Worm (Caenorhabditis elegans): ENCODE results near the gene srlf-19.

ce11 chrV:479046-479445, 26.2 kb upstream of the srlf-19 start:
- TF ChIP-seq ceh-32 (tag; optimal IDR thresholded peaks at IDR 0.05; ENCODE audit: poor library complexity) (no peak), fos-1 (tag; optimal IDR thresholded peaks at IDR 0.05) (no peak), lsy-2 (tag; optimal IDR thresholded peaks at IDR 0.05) (no peak), vab-7 (GFP tag; IDR thresholded peaks at IDR 0.05) (no peak), skn-1 (tag; optimal IDR thresholded peaks at IDR 0.05) (no peak), fkh-10 (GFP tag; optimal IDR thresholded peaks at IDR 0.05) (no peak), ama-1 (optimal IDR thresholded peaks at IDR 0.05) (no peak), lin-13 (GFP tag; optimal IDR thresholded peaks at IDR 0.05) (no peak), mdl-1 (tag; optimal IDR thresholded peaks at IDR 0.05) (no peak), zag-1 (tag; optimal IDR thresholded peaks at IDR 0.05) (no peak), nhr-76 (tag; optimal IDR thresholded peaks at IDR 0.05) (no peak), unc-39 (tag; optimal IDR thresholded peaks at IDR 0.05) (no peak), unc-62 (GFP tag; optimal IDR thresholded peaks at IDR 0.05 in 1 of 2) (peak in 1 of 2 experiments; percentile 97), unc-62 (tag; optimal IDR thresholded peaks at IDR 0.05) (no peak)

Data from whole organism, L4 larva.